Worm (Caenorhabditis elegans): ENCODE results near the gene F09F9.3.
A peak's percentile ranks its signal among the peaks of the same experiment; 100 is the strongest.

F09F9.3 gene

DNA sequence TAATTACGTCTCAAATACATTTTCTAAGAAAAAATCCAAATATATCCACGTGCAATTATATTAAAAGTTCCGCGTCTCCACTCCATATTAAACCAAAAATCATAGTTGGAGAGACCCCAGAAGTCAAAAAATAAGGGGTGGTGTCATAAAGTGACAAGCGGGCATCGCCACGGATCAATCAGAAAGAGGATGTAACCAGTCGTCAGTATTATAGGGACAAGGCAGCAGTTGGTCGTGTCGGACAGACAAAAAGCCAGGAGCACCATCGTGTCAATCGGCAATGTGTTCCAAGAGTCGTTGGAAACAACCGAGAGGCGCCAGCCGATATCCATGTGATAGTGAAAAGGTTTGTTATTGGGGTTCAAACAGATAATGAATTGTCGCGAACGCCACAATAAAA lies 44.9 kb downstream of the F09F9.3 start:
- TF ChIP-seq nhr-48 (tag; optimal IDR thresholded peaks at IDR 0.05), result no peak
- no peak for TF ChIP-seq fkh-10 (GFP tag; optimal IDR thresholded peaks at IDR 0.05)
- TF ChIP-seq T20F7.1 (GFP tag; optimal IDR thresholded peaks at IDR 0.05), result no peak
- no peak for TF ChIP-seq ama-1 (optimal IDR thresholded peaks at IDR 0.05)
- TF ChIP-seq hlh-11 (tag; optimal IDR thresholded peaks at IDR 0.05), result peak; percentile 46
- TF ChIP-seq nhr-10 (tag; optimal IDR thresholded peaks at IDR 0.05), result no peak
- peak in 1 of 2 experiments; percentile 68 for TF ChIP-seq daf-16 (GFP tag; optimal IDR thresholded peaks at IDR 0.05)
- TF ChIP-seq daf-16 (tag; optimal IDR thresholded peaks at IDR 0.05), result no peak
- no peak for TF ChIP-seq nhr-28 (tag; optimal IDR thresholded peaks at IDR 0.05)
- TF ChIP-seq ztf-7 (tag; optimal IDR thresholded peaks at IDR 0.05), result no peak
- no peak for TF ChIP-seq daf-8 (GFP tag; IDR thresholded peaks at IDR 0.05)
- no peak for TF ChIP-seq mxl-3 (GFP tag; optimal IDR thresholded peaks at IDR 0.05)
- TF ChIP-seq arid-1 (GFP tag; conservative IDR thresholded peaks at IDR 0.05), result no peak
- no peak for TF ChIP-seq zip-11 (GFP tag; IDR thresholded peaks at IDR 0.05)
- no peak for TF ChIP-seq dpl-1 (GFP tag; optimal IDR thresholded peaks at IDR 0.05)
- TF ChIP-seq nhr-11 (tag; optimal IDR thresholded peaks at IDR 0.05), result peak; percentile 34

DNA sequence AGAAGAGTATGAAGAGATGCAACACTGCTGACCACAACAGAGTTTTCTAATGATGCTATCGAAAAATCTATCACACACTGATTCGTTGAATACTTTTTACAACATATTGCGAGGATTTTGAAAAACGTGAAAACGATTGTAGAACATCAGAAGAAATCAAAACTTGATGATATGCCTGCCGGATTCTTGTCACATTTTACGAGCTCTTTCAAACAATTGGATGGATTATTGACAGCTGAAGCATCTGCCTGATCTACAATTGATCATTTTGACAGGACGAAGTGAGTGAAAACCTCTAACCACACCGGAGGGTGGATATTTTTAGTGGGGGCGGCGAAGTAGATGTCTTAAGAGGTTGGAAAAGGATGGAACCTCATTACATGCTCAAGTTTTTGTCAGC lies 48.3 kb downstream of the F09F9.3 start:
- TF ChIP-seq lsy-2 (tag; optimal IDR thresholded peaks at IDR 0.05), result no peak
- no peak for TF ChIP-seq nhr-76 (tag; optimal IDR thresholded peaks at IDR 0.05)
- no peak for TF ChIP-seq zfp-2 (tag; optimal IDR thresholded peaks at IDR 0.05)
- TF ChIP-seq skn-1 (tag; optimal IDR thresholded peaks at IDR 0.05), result no peak
- no peak for TF ChIP-seq madf-5 (GFP tag; IDR thresholded peaks at IDR 0.05)
- TF ChIP-seq nhr-237 (tag; optimal IDR thresholded peaks at IDR 0.05), result no peak
- TF ChIP-seq lir-3 (tag; optimal IDR thresholded peaks at IDR 0.05), result no peak
- TF ChIP-seq nhr-102 (tag; optimal IDR thresholded peaks at IDR 0.05), result no peak
- TF ChIP-seq egl-27 (tag; optimal IDR thresholded peaks at IDR 0.05), result no peak

Measured in whole organism, L4 larva.